Fruit fly (Drosophila melanogaster) whole organism, embryonic: ENCODE results near the gene CG34126.

Experiments used
- Awh ChIP-seq: fragments of 200-800 bp; sonication (Bioruptor generic); IDR thresholded peaks from 2 replicates; pipeline ENCODE4, ENCODE4 v1.3.6; 2022; ENCODE audit warnings: missing biosample characterization, missing genetic modification characterization
- Bteb2 ChIP-seq: fragments of 200-800 bp; sonication (Bioruptor generic); optimal IDR thresholded peaks from 2 replicates; lab custom pipeline; 2016; ENCODE audit warnings: missing biosample characterization, missing genetic modification characterization
- C15 ChIP-seq: fragments of 200-800 bp; sonication (Bioruptor generic); IDR thresholded peaks from 3 replicates; pipeline ENCODE4 v1.3.6; 2022; ENCODE audit warnings: missing biosample characterization, missing genetic modification characterization
- CG10366 ChIP-seq: fragments of 200-800 bp; sonication (Bioruptor generic); IDR thresholded peaks from 2 replicates; pipeline ENCODE4 v1.3.6; 2022; ENCODE audit warnings: missing biosample characterization, missing genetic modification characterization
- CG10431 ChIP-seq: fragments of 200-800 bp; sonication (Bioruptor generic); optimal IDR thresholded peaks from 3 replicates; lab custom pipeline; 2018; ENCODE audit warnings: missing biosample characterization, mild to moderate bottlenecking, missing genetic modification characterization
- CG11723 ChIP-seq: fragments of 200-800 bp; sonication (Bioruptor generic); optimal IDR thresholded peaks from 2 replicates; lab custom pipeline; 2017; ENCODE audit warnings: missing biosample characterization, mild to moderate bottlenecking, missing genetic modification characterization
- CG13287 ChIP-seq: fragments of 200-800 bp; sonication (Bioruptor generic); IDR thresholded peaks from 2 replicates; pipeline ENCODE4 v1.3.6; 2022; ENCODE audit warnings: missing biosample characterization, missing genetic modification characterization; ENCODE audit not compliant: partially characterized antibody
- CG14014 ChIP-seq: fragments of 200-800 bp; sonication (Bioruptor generic); IDR thresholded peaks from 2 replicates; pipeline ENCODE4 v1.3.6; 2022; ENCODE audit warnings: missing biosample characterization, missing genetic modification characterization
- CG15479 ChIP-seq: fragments of 200-800 bp; sonication (Bioruptor generic); optimal IDR thresholded peaks from 3 replicates; lab custom pipeline; 2019; ENCODE audit warnings: missing biosample characterization, mild to moderate bottlenecking, missing genetic modification characterization, moderate library complexity
- CG15514 ChIP-seq: fragments of 200-800 bp; sonication (Bioruptor generic); optimal IDR thresholded peaks from 3 replicates; lab custom pipeline; 2017; ENCODE audit warnings: missing biosample characterization, missing genetic modification characterization, mild to moderate bottlenecking, moderate library complexity, missing genetic modification reagents
- CG1602 ChIP-seq: fragments of 200-800 bp; sonication (Bioruptor generic); optimal IDR thresholded peaks from 3 replicates; lab custom pipeline; 2016; ENCODE audit warnings: missing biosample characterization, missing genetic modification characterization
- CG16863 ChIP-seq: fragments of 200-800 bp; sonication (Bioruptor generic); optimal IDR thresholded peaks from 3 replicates; lab custom pipeline; 2016; ENCODE audit warnings: missing biosample characterization, missing genetic modification characterization
- CG17829 ChIP-seq: fragments of 200-800 bp; optimal IDR thresholded peaks from 2 replicates; lab custom pipeline; 2019; ENCODE audit warnings: missing biosample characterization, mild to moderate bottlenecking, missing genetic modification characterization, moderate library complexity
- CG2199 ChIP-seq: fragments of 200-800 bp; sonication (Bioruptor generic); IDR thresholded peaks from 3 replicates; pipeline ENCODE4 v1.3.6; 2022; ENCODE audit warnings: missing biosample characterization, missing genetic modification characterization
- CG34422 ChIP-seq: fragments of 200-800 bp; sonication (Bioruptor generic); IDR thresholded peaks from 3 replicates; pipeline ENCODE4 v1.3.6; 2022; ENCODE audit warnings: missing biosample characterization, missing genetic modification characterization
- CG3847 ChIP-seq: fragments of 200-800 bp; sonication (Bioruptor generic); IDR thresholded peaks from 2 replicates; pipeline ENCODE4 v1.3.6; 2022; ENCODE audit warnings: missing biosample characterization, missing genetic modification characterization
- CG3995 ChIP-seq: fragments of 200-800 bp; sonication (Bioruptor generic); optimal IDR thresholded peaks from 3 replicates; lab custom pipeline; 2016; ENCODE audit warnings: missing biosample characterization, missing genetic modification characterization
- CG6683 ChIP-seq: fragments of 200-800 bp; sonication (Bioruptor generic); optimal IDR thresholded peaks from 2 replicates; lab custom pipeline; 2017; ENCODE audit warnings: missing biosample characterization, mild to moderate bottlenecking, missing genetic modification characterization, missing genetic modification reagents
- CG7372 ChIP-seq: fragments of 200-800 bp; sonication (Bioruptor generic); IDR thresholded peaks from 2 replicates; pipeline ENCODE4 v1.3.6; 2022; ENCODE audit warnings: missing biosample characterization, missing genetic modification characterization
- Dfd ChIP-seq, 2 experiments: fragments of >200 bp; optimal IDR thresholded peaks; 2 replicates each; lab custom pipeline; 2017; ENCODE audit warnings: missing biosample characterization in 2 of 2, missing genetic modification characterization in 2 of 2
- Dip2 ChIP-seq: fragments of 200-800 bp; sonication (Bioruptor generic); IDR thresholded peaks from 2 replicates; pipeline ENCODE4 v1.3.6; 2022; ENCODE audit warnings: missing biosample characterization, missing genetic modification characterization
- HLH4C ChIP-seq: fragments of 200-800 bp; sonication (Bioruptor generic); IDR thresholded peaks from 3 replicates; pipeline ENCODE4 v1.3.6; 2022; ENCODE audit warnings: missing biosample characterization, missing genetic modification characterization; ENCODE audit not compliant: partially characterized antibody
- Hey ChIP-seq: fragments of 200-800 bp; sonication (Bioruptor generic); optimal IDR thresholded peaks from 3 replicates; lab custom pipeline; 2018; ENCODE audit warnings: missing biosample characterization, mild to moderate bottlenecking, missing genetic modification characterization
- HmgZ ChIP-seq: fragments of 200-800 bp; sonication (Bioruptor generic); optimal IDR thresholded peaks from 2 replicates; lab custom pipeline; 2018; ENCODE audit warnings: missing biosample characterization, mild to moderate bottlenecking, missing genetic modification characterization
- Hsf ChIP-seq: fragments of 200-800 bp; sonication (Bioruptor generic); optimal IDR thresholded peaks from 3 replicates; lab custom pipeline; 2016; ENCODE audit warnings: missing biosample characterization, missing genetic modification characterization
- Max ChIP-seq: fragments of 200-800 bp; sonication (Bioruptor generic); optimal IDR thresholded peaks from 2 replicates; lab custom pipeline; 2016; ENCODE audit warnings: missing biosample characterization, mild to moderate bottlenecking, missing genetic modification characterization
- Med ChIP-seq: fragments of 200-800 bp; sonication (Bioruptor generic); peaks from one replicate; lab custom pipeline; 2016; ENCODE audit warnings: missing biosample characterization, missing genetic modification characterization, mild to moderate bottlenecking, inconsistent platforms, moderate library complexity
- Mrtf ChIP-seq: fragments of 200-800 bp; sonication (Bioruptor generic); IDR thresholded peaks from 3 replicates; pipeline ENCODE4 v1.3.6; 2022; ENCODE audit warnings: missing biosample characterization, missing genetic modification characterization
- Rx ChIP-seq: fragments of 200-800 bp; sonication (Bioruptor generic); IDR thresholded peaks from 2 replicates; pipeline ENCODE4 v1.3.6; 2022; ENCODE audit warnings: missing biosample characterization, missing genetic modification characterization
- Sry-δ ChIP-seq: fragments of 200-800 bp; sonication (Bioruptor generic); optimal IDR thresholded peaks from 2 replicates; lab custom pipeline; 2016; ENCODE audit warnings: missing biosample characterization, missing genetic modification characterization
- Tbp ChIP-seq: fragments of >200 bp; optimal IDR thresholded peaks from 2 replicates; lab custom pipeline; 2018; ENCODE audit warnings: missing biosample characterization, missing genetic modification characterization
- Xrp1 ChIP-seq: fragments of 200-800 bp; sonication (Bioruptor generic); IDR thresholded peaks from 2 replicates; pipeline ENCODE4 v1.3.6; 2022; ENCODE audit warnings: missing biosample characterization, missing genetic modification characterization
- ara ChIP-seq: fragments of 200-800 bp; sonication (Bioruptor generic); IDR thresholded peaks from 2 replicates; pipeline ENCODE4 v1.3.6; 2022; ENCODE audit warnings: missing biosample characterization, missing genetic modification characterization
- cato ChIP-seq: fragments of 200-800 bp; sonication (Bioruptor generic); optimal IDR thresholded peaks from 2 replicates; lab custom pipeline; 2016; ENCODE audit warnings: missing biosample characterization, missing genetic modification characterization, borderline replicate concordance
- crc ChIP-seq: fragments of 200-800 bp; sonication (Bioruptor generic); optimal IDR thresholded peaks from 2 replicates; lab custom pipeline; 2016; ENCODE audit warnings: missing biosample characterization, missing genetic modification characterization
- ems ChIP-seq: fragments of 200-800 bp; sonication (Bioruptor generic); optimal IDR thresholded peaks from 3 replicates; lab custom pipeline; 2016; ENCODE audit warnings: missing biosample characterization, missing genetic modification characterization
- exex ChIP-seq: fragments of 200-800 bp; sonication (Bioruptor generic); optimal IDR thresholded peaks from 4 replicates; lab custom pipeline; 2018; ENCODE audit warnings: missing biosample characterization, mild to moderate bottlenecking, missing genetic modification characterization, moderate library complexity
- gsb ChIP-seq: fragments of 200-800 bp; sonication (Bioruptor generic); IDR thresholded peaks from 2 replicates; pipeline ENCODE4 v1.3.6; 2022; ENCODE audit warnings: missing biosample characterization, missing genetic modification characterization
- hkb ChIP-seq, 2 experiments: fragments of 200-800 bp in 1 of 2; fragments of >200 bp in 1 of 2; sonication (Bioruptor generic) in 1 of 2; IDR thresholded peaks in 1 of 2; optimal IDR thresholded peaks in 1 of 2; 2 replicates each; pipeline versions ENCODE4 v1.3.6 to Lab custom; 2017 to 2022; ENCODE audit warnings: missing biosample characterization in 1 of 2, missing genetic modification characterization in 1 of 2
- kay ChIP-seq: fragments of 200-800 bp; sonication (Bioruptor generic); optimal IDR thresholded peaks from 2 replicates; lab custom pipeline; 2016; ENCODE audit warnings: missing biosample characterization, missing genetic modification characterization
- onecut ChIP-seq: fragments of 200-800 bp; sonication (Bioruptor generic); IDR thresholded peaks from 2 replicates; pipeline ENCODE4 v1.3.6; 2022; ENCODE audit warnings: missing biosample characterization, missing genetic modification characterization
- pan ChIP-seq, 4 experiments: fragments of >200 bp in 3 of 4; fragments of 200-800 bp in 1 of 4; sonication (Bioruptor generic) in 1 of 4; optimal IDR thresholded peaks in 3 of 4; IDR thresholded peaks in 1 of 4; 2 replicates each; pipeline versions ENCODE4 v1.3.6 to Lab custom; 2017 to 2022; ENCODE audit warnings: missing biosample characterization in 2 of 4, missing genetic modification characterization in 2 of 4, mixed read lengths in 1 of 4
- pum ChIP-seq: fragments of 200-800 bp; sonication (Bioruptor generic); optimal IDR thresholded peaks from 2 replicates; lab custom pipeline; 2016; ENCODE audit warnings: missing biosample characterization, missing genetic modification characterization
- pzg ChIP-seq: fragments of 200-800 bp; sonication (Bioruptor generic); optimal IDR thresholded peaks from 3 replicates; lab custom pipeline; 2018; ENCODE audit warnings: missing biosample characterization, mild to moderate bottlenecking, missing genetic modification characterization, moderate library complexity
- row ChIP-seq: fragments of 200-800 bp; sonication (Bioruptor generic); IDR thresholded peaks from 3 replicates; pipeline ENCODE4 v1.3.6; 2022; ENCODE audit warnings: missing biosample characterization, missing genetic modification characterization
- so ChIP-seq: fragments of 200-800 bp; sonication (Bioruptor generic); IDR thresholded peaks from 3 replicates; pipeline ENCODE4 v1.3.6; 2022; ENCODE audit warnings: missing biosample characterization, missing genetic modification characterization
- toy ChIP-seq: fragments of 200-800 bp; sonication (Bioruptor generic); IDR thresholded peaks from 2 replicates; pipeline ENCODE4 v1.3.6; 2022; ENCODE audit warnings: missing biosample characterization, missing genetic modification characterization
- tup ChIP-seq: fragments of 200-800 bp; sonication (Bioruptor generic); optimal IDR thresholded peaks from 2 replicates; lab custom pipeline; 2016; ENCODE audit warnings: missing biosample characterization, mild to moderate bottlenecking, missing genetic modification characterization, moderate library complexity
- unpg ChIP-seq: fragments of 200-800 bp; sonication (Bioruptor generic); optimal IDR thresholded peaks from 3 replicates; lab custom pipeline; 2018; ENCODE audit warnings: missing biosample characterization, mild to moderate bottlenecking, missing genetic modification characterization, moderate library complexity

Gene CG34126

DNA sequence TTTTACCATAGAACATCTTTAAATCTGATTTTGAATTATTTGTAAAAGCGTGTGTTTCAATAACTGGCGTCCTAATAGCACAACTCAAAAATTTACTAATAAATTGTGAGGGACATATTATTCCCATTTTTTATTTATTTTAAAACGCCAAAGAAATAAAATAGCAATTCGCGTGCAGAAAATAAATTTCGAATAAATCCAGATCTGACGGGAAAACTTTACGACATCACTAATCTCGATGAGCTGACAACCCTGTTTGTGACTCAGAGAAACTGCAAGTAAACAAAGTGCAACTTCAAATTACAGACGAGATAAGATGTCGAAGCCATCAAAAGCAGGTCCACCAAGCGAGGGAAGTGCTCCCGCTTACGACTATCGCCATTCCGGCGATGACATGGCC is 16.0 kb upstream of the CG34126 start, which contains the start of gene CG34125 (continued):
- TF ChIP-seq CG6683 (GFP tag; lab: Kevin White, UChicago) = no peak
- TF ChIP-seq hkb (optimal IDR thresholded peaks at IDR 0.05; lab: Kevin White, UChicago) = no peak
- no peak for TF ChIP-seq hkb (GFP tag; IDR thresholded peaks at IDR 0.05; lab: Robert Waterston, UW)
- no peak for TF ChIP-seq CG11723 (GFP tag; lab: Kevin White, UChicago)
- no peak for TF ChIP-seq Max (GFP tag; lab: Kevin White, UChicago)
- TF ChIP-seq so (GFP tag; lab: Robert Waterston, UW) = no peak
- TF ChIP-seq pan (optimal IDR thresholded peaks at IDR 0.05; lab: Kevin White, UChicago) = no peak
- peak in 1 of 2 experiments; percentile 32 for TF ChIP-seq pan (GFP tag; optimal IDR thresholded peaks at IDR 0.05 in 1 of 2, IDR thresholded peaks at IDR 0.05 in 1 of 2)
- no peak for TF ChIP-seq CG7372 (GFP tag; lab: Robert Waterston, UW)
- TF ChIP-seq tup (GFP tag; lab: Kevin White, UChicago) = no peak
- no peak for TF ChIP-seq CG2199 (GFP tag; lab: Robert Waterston, UW)
- peak; percentile 67 for TF ChIP-seq Med (GFP tag; lab: Kevin White, UChicago)
- TF ChIP-seq pum (GFP tag; lab: Kevin White, UChicago) = no peak
- no peak for TF ChIP-seq crc
- TF ChIP-seq CG16863 (GFP tag; lab: Kevin White, UChicago) = no peak
- TF ChIP-seq Dip2 (GFP tag; lab: Robert Waterston, UW) = no peak
- TF ChIP-seq unpg = no peak
- TF ChIP-seq CG14014 = 0 out of 2 replicates have a peak, but pooled peaks have one; percentile 11
- TF ChIP-seq Mrtf (GFP tag; lab: Robert Waterston, UW) = no peak
- TF ChIP-seq Sry-δ (GFP tag; lab: Kevin White, UChicago) = no peak
- TF ChIP-seq CG1602 (GFP tag; lab: Kevin White, UChicago) = no peak
- TF ChIP-seq Awh (GFP tag; lab: Robert Waterston, UW) = no peak
- no peak for TF ChIP-seq exex (tag; lab: Kevin White, UChicago)
- TF ChIP-seq HmgZ = peak; percentile 13
- TF ChIP-seq pzg = peak; percentile 33
- peak; percentile 81 for TF ChIP-seq CG15514 (GFP tag; lab: Kevin White, UChicago)
- TF ChIP-seq gsb = no peak
- no peak for TF ChIP-seq ara
- TF ChIP-seq CG34422 = 0 out of 3 replicates have a peak, but pooled peaks have one; percentile 8
- TF ChIP-seq CG13287 (GFP tag; lab: Robert Waterston, UW) = peak; percentile 22; the same call in 1 of the 2 replicates
- no peak for TF ChIP-seq Bteb2 (GFP tag; lab: Kevin White, UChicago)
- TF ChIP-seq Tbp (GFP tag; lab: Kevin White, UChicago) = no peak
- TF ChIP-seq Hey = no peak
- no peak for TF ChIP-seq Hsf (GFP tag; lab: Kevin White, UChicago)
- peak; percentile 10 for TF ChIP-seq ems (GFP tag; lab: Kevin White, UChicago)
- TF ChIP-seq Dfd (GFP tag; optimal IDR thresholded peaks at IDR 0.05; lab: Kevin White, UChicago) = no peak
- peak; percentile 86 for TF ChIP-seq row (GFP tag; lab: Robert Waterston, UW)
- no peak for TF ChIP-seq toy (GFP tag; lab: Robert Waterston, UW)
- no peak for TF ChIP-seq cato
- no peak for TF ChIP-seq Rx (GFP tag; lab: Robert Waterston, UW)
- TF ChIP-seq Xrp1 (GFP tag; lab: Robert Waterston, UW) = peak; percentile 34; the same call in 1 of the 2 replicates
- peak; percentile 53 for TF ChIP-seq CG3995
- peak; percentile 97 for TF ChIP-seq kay
- no peak for TF ChIP-seq CG15479
- TF ChIP-seq HLH4C = no peak
- no peak for TF ChIP-seq onecut (GFP tag; lab: Robert Waterston, UW)
- no peak for TF ChIP-seq CG10431 (GFP tag; lab: Kevin White, UChicago)
- peak; percentile 26; the same call in 1 of the 2 replicates for TF ChIP-seq CG3847 (GFP tag; lab: Robert Waterston, UW)
- 0 out of 2 replicates have a peak, but pooled peaks have one; percentile 10 for TF ChIP-seq CG10366 (GFP tag; lab: Robert Waterston, UW)
- no peak for TF ChIP-seq C15 (GFP tag; lab: Robert Waterston, UW)
- no peak for TF ChIP-seq CG17829 (tag; lab: Kevin White, UChicago)
- TF ChIP-seq, all 482 proteins: peak for 30
